Worm (Caenorhabditis elegans): ENCODE measurements around the gene mrpl-11.

Gene mrpl-11

ce11 chrIII:8689655-8690054 is 27.8 kb upstream of the mrpl-11 start, which contains the start of gene B0303.4 (continued):
- TF ChIP-seq egl-27 (tag; optimal IDR thresholded peaks at IDR 0.05), result no peak

ce11 chrIII:8693322-8693721 is 24.1 kb upstream of the mrpl-11 start, which contains the start of gene B0303.7:
Gene B0303.7 (plus strand): TSS chrIII:8693622.
- TF ChIP-seq pha-4 (tag; optimal IDR thresholded peaks at IDR 0.05), result peak; percentile 3
- TF ChIP-seq daf-12 (tag; optimal IDR thresholded peaks at IDR 0.05), result no peak

- TF ChIP-seq elt-2 (tag; optimal IDR thresholded peaks at IDR 0.05) (peak; percentile 36), lin-15B (tag; optimal IDR thresholded peaks at IDR 0.05) (peak; percentile 5), nhr-23 (tag; optimal IDR thresholded peaks at IDR 0.05) (peak; percentile 16), fos-1 (tag; optimal IDR thresholded peaks at IDR 0.05) (peak; percentile 38), skn-1 (tag; optimal IDR thresholded peaks at IDR 0.05) (peak; percentile 2), pha-4 (tag; optimal IDR thresholded peaks at IDR 0.05) (peak; percentile 38), nhr-67 (tag; optimal IDR thresholded peaks at IDR 0.05) (no peak), jun-1 (tag; optimal IDR thresholded peaks at IDR 0.05) (peak; percentile 37), ceh-28 (tag; optimal IDR thresholded peaks at IDR 0.05) (peak; percentile 7), nhr-11 (tag; optimal IDR thresholded peaks at IDR 0.05) (no peak), pqm-1 (tag; optimal IDR thresholded peaks at IDR 0.05) (peak; percentile 33), nfya-1 (tag; optimal IDR thresholded peaks at IDR 0.05; ENCODE audit: insufficient read depth) (peak; percentile 53), hmg-11 (tag; optimal IDR thresholded peaks at IDR 0.05) (no peak)
Observed at ce11 chrIII:8696680-8697079, 20.8 kb upstream of the mrpl-11 start.

- TF ChIP-seq aly-2 (tag; optimal IDR thresholded peaks at IDR 0.05), result no peak
- no peak for TF ChIP-seq ama-1 (optimal IDR thresholded peaks at IDR 0.05)
- TF ChIP-seq egl-5 (tag; optimal IDR thresholded peaks at IDR 0.05), result no peak
- no peak for TF ChIP-seq ceh-82 (tag; optimal IDR thresholded peaks at IDR 0.05)
- TF ChIP-seq mml-1 (tag; optimal IDR thresholded peaks at IDR 0.05), result no peak
- TF ChIP-seq unc-39 (tag; optimal IDR thresholded peaks at IDR 0.05), result no peak
- no peak for TF ChIP-seq nhr-43 (tag; optimal IDR thresholded peaks at IDR 0.05; ENCODE audit: poor library complexity, severe bottlenecking)
- TF ChIP-seq mdl-1 (tag; optimal IDR thresholded peaks at IDR 0.05), result no peak
- no peak for TF ChIP-seq R02D3.7 (tag; optimal IDR thresholded peaks at IDR 0.05)
Observed at ce11 chrIII:8697268-8697907, 20.1 kb upstream of the mrpl-11 start.

- TF ChIP-seq ama-1 (optimal IDR thresholded peaks at IDR 0.05) (no peak), ztf-4 (tag; optimal IDR thresholded peaks at IDR 0.05) (no peak), zag-1 (tag; optimal IDR thresholded peaks at IDR 0.05) (no peak), lin-15B (tag; optimal IDR thresholded peaks at IDR 0.05) (peak; percentile 86), skn-1 (tag; optimal IDR thresholded peaks at IDR 0.05) (no peak), lsy-12 (tag; optimal IDR thresholded peaks at IDR 0.05) (no peak), nhr-76 (tag; optimal IDR thresholded peaks at IDR 0.05) (no peak), elt-3 (tag; optimal IDR thresholded peaks at IDR 0.05) (no peak), aly-2 (tag; optimal IDR thresholded peaks at IDR 0.05) (no peak), snpc-4 (tag; optimal IDR thresholded peaks at IDR 0.05) (peak; percentile 53), nhr-25 (tag; optimal IDR thresholded peaks at IDR 0.05) (peak; percentile 21), mml-1 (tag; optimal IDR thresholded peaks at IDR 0.05) (no peak), nhr-43 (tag; optimal IDR thresholded peaks at IDR 0.05; ENCODE audit: poor library complexity, severe bottlenecking) (peak; percentile 42), fkh-10 (GFP tag; optimal IDR thresholded peaks at IDR 0.05) (no peak), nfya-1 (tag; optimal IDR thresholded peaks at IDR 0.05; ENCODE audit: insufficient read depth) (peak; percentile 83), ZK546.5 (tag; optimal IDR thresholded peaks at IDR 0.05) (no peak), nhr-28 (tag; optimal IDR thresholded peaks at IDR 0.05) (no peak), nhr-23 (tag; optimal IDR thresholded peaks at IDR 0.05) (peak; percentile 38), sea-2 (GFP tag; optimal IDR thresholded peaks at IDR 0.05) (no peak), nhr-11 (tag; optimal IDR thresholded peaks at IDR 0.05) (no peak), daf-12 (tag; optimal IDR thresholded peaks at IDR 0.05) (no peak), unc-39 (tag; optimal IDR thresholded peaks at IDR 0.05) (no peak), egl-27 (tag; optimal IDR thresholded peaks at IDR 0.05) (no peak), unc-62 (GFP tag; optimal IDR thresholded peaks at IDR 0.05) (no peak), elt-1 (tag; optimal IDR thresholded peaks at IDR 0.05) (no peak), nhr-67 (tag; optimal IDR thresholded peaks at IDR 0.05) (no peak), fos-1 (tag; optimal IDR thresholded peaks at IDR 0.05) (no peak), ceh-9 (tag; optimal IDR thresholded peaks at IDR 0.05) (no peak), elt-2 (tag; optimal IDR thresholded peaks at IDR 0.05) (no peak), lin-39 (tag; optimal IDR thresholded peaks at IDR 0.05) (peak; percentile 51), nhr-237 (tag; optimal IDR thresholded peaks at IDR 0.05) (no peak), tbx-2 (tag; optimal IDR thresholded peaks at IDR 0.05) (no peak), ztf-11 (tag; optimal IDR thresholded peaks at IDR 0.05) (no peak), mdl-1 (tag; optimal IDR thresholded peaks at IDR 0.05) (no peak), jun-1 (tag; optimal IDR thresholded peaks at IDR 0.05) (no peak), hmg-11 (tag; optimal IDR thresholded peaks at IDR 0.05) (no peak)
Observed at ce11 chrIII:8700289-8700957, 17.0 kb upstream of the mrpl-11 start, which contains the start of the genes sdz-1 and vps-33.1. Gene sdz-1 (minus strand): TSS chrIII:8700339. Gene vps-33.1 (plus strand): TSS chrIII:8700927.

Measured in whole organism, L3 larva.